Worm (Caenorhabditis elegans): ENCODE results near the gene R12B2.2.

- TF ChIP-seq unc-62 (GFP tag; optimal IDR thresholded peaks at IDR 0.05): no peak
- no peak for TF ChIP-seq nhr-25 (tag; optimal IDR thresholded peaks at IDR 0.05)
- TF ChIP-seq nhr-76 (tag; optimal IDR thresholded peaks at IDR 0.05): no peak
- no peak for TF ChIP-seq elt-3 (tag; optimal IDR thresholded peaks at IDR 0.05)
Measured at ce11 chrIII:5811957-5812356, 5.1 kb downstream of the R12B2.2 start.
